Worm (Caenorhabditis elegans) whole organism, L4/young adult: ENCODE measurements around the gene npr-34.

Experiments used
- dao-5 ChIP-seq: sonication (generic microtip); optimal IDR thresholded peaks from 2 replicates; lab custom pipeline; 2016; ENCODE audit warnings: missing genotype, missing genetic modification characterization, moderate library complexity, missing compliant biosample characterization
- him-1 ChIP-seq: sonication (generic microtip); optimal IDR thresholded peaks from 2 replicates; lab custom pipeline; 2016; ENCODE audit warnings: missing genotype, missing genetic modification reagents, missing genetic modification characterization, missing compliant biosample characterization

ce11 chrII:14695201-14695600 lies 43.8 kb downstream of the npr-34 start, which contains the start of gene K02B7.3:
- TF ChIP-seq dao-5 (tag; lab: Kevin White, UChicago): no peak
- TF ChIP-seq him-1 (tag; lab: Kevin White, UChicago): no peak
